Worm (Caenorhabditis elegans): ENCODE results near the gene wrb-1.

The wrb-1 gene

ce11 chrV:1153925-1154324 is 41.9 kb upstream of the wrb-1 start (continued):
- TF ChIP-seq sup-37 (GFP tag; optimal IDR thresholded peaks at IDR 0.05) = no peak
- peak; percentile 74 for TF ChIP-seq nhr-47 (tag; optimal IDR thresholded peaks at IDR 0.05)
- TF ChIP-seq irx-1 (tag; optimal IDR thresholded peaks at IDR 0.05) = no peak
- no peak for TF ChIP-seq nhr-12 (tag; optimal IDR thresholded peaks at IDR 0.05)
- no peak for TF ChIP-seq nhr-90 (tag; optimal IDR thresholded peaks at IDR 0.05; ENCODE audit: poor library complexity)
- TF ChIP-seq efl-1 (optimal IDR thresholded peaks at IDR 0.05) = peak; percentile 8 to 14
- peak in 1 of 2 experiments; percentile 67 for TF ChIP-seq efl-1 (GFP tag; optimal IDR thresholded peaks at IDR 0.05 in 1 of 2)
- TF ChIP-seq dsc-1 (tag; optimal IDR thresholded peaks at IDR 0.05) = peak; percentile 69
- TF ChIP-seq nhr-11 (tag; optimal IDR thresholded peaks at IDR 0.05) = no peak
- TF ChIP-seq unc-62 (GFP tag; optimal IDR thresholded peaks at IDR 0.05) = no peak
- TF ChIP-seq elt-2 (tag; optimal IDR thresholded peaks at IDR 0.05) = no peak
- TF ChIP-seq tlp-1 (tag; optimal IDR thresholded peaks at IDR 0.05) = no peak
- no peak for TF ChIP-seq nhr-237 (tag; optimal IDR thresholded peaks at IDR 0.05)
- TF ChIP-seq lir-3 (tag; optimal IDR thresholded peaks at IDR 0.05; ENCODE audit: poor library complexity) = no peak
- no peak for TF ChIP-seq nhr-85 (tag)
- no peak for TF ChIP-seq fos-1 (tag; optimal IDR thresholded peaks at IDR 0.05)
- TF ChIP-seq lin-14 (GFP tag; optimal IDR thresholded peaks at IDR 0.05) = peak; percentile 92
- TF ChIP-seq nhr-19 (GFP tag; conservative IDR thresholded peaks at IDR 0.05) = peak; percentile 28; the same call in 1 of the 2 replicates
- TF ChIP-seq nhr-28 (tag; optimal IDR thresholded peaks at IDR 0.05) = no peak
- no peak for TF ChIP-seq nhr-84 (tag; optimal IDR thresholded peaks at IDR 0.05)
- peak; percentile 75 for TF ChIP-seq nhr-71 (tag; optimal IDR thresholded peaks at IDR 0.05)
- TF ChIP-seq ceh-8 (GFP tag; optimal IDR thresholded peaks at IDR 0.05) = peak; percentile 17
- TF ChIP-seq alr-1 (tag; optimal IDR thresholded peaks at IDR 0.05; ENCODE audit: borderline replicate concordance) = no peak
- no peak for TF ChIP-seq fkh-10 (GFP tag; optimal IDR thresholded peaks at IDR 0.05)
- TF ChIP-seq xbp-1 (tag; optimal IDR thresholded peaks at IDR 0.05) = peak; percentile 50
- no peak for TF ChIP-seq unc-30 (tag; optimal IDR thresholded peaks at IDR 0.05)
- TF ChIP-seq zip-4 (GFP tag; optimal IDR thresholded peaks at IDR 0.05) = peak; percentile 2
- peak; percentile 10; the same call in 1 of the 2 replicates for TF ChIP-seq isw-1 (GFP tag; IDR thresholded peaks at IDR 0.05)
- TF ChIP-seq ceh-63 (GFP tag; optimal IDR thresholded peaks at IDR 0.05) = no peak
- no peak for TF ChIP-seq lin-39 (tag; optimal IDR thresholded peaks at IDR 0.05)
- TF ChIP-seq fkh-8 (tag; optimal IDR thresholded peaks at IDR 0.05) = peak; percentile 91

- no peak for TF ChIP-seq aha-1 (tag; optimal IDR thresholded peaks at IDR 0.05)
- TF ChIP-seq ceh-63 (GFP tag; optimal IDR thresholded peaks at IDR 0.05) = no peak
- TF ChIP-seq fkh-4 (tag; optimal IDR thresholded peaks at IDR 0.05; ENCODE audit: borderline replicate concordance) = no peak
- TF ChIP-seq lir-3 (tag; optimal IDR thresholded peaks at IDR 0.05; ENCODE audit: poor library complexity) = no peak
- no peak for TF ChIP-seq nhr-47 (tag; optimal IDR thresholded peaks at IDR 0.05)
- TF ChIP-seq pax-3 (tag; optimal IDR thresholded peaks at IDR 0.05) = no peak
- no peak for TF ChIP-seq nhr-28 (tag; optimal IDR thresholded peaks at IDR 0.05)
- TF ChIP-seq nhr-90 (tag; optimal IDR thresholded peaks at IDR 0.05; ENCODE audit: poor library complexity) = no peak
- TF ChIP-seq nhr-85 (tag) = peak; percentile 71
- TF ChIP-seq elt-2 (tag; optimal IDR thresholded peaks at IDR 0.05) = no peak
- TF ChIP-seq lin-14 (GFP tag; optimal IDR thresholded peaks at IDR 0.05) = peak; percentile 88
- no peak for TF ChIP-seq skn-1 (tag; optimal IDR thresholded peaks at IDR 0.05)
- TF ChIP-seq sup-37 (GFP tag; optimal IDR thresholded peaks at IDR 0.05) = no peak
- TF ChIP-seq lin-13 (GFP tag; optimal IDR thresholded peaks at IDR 0.05) = no peak
- TF ChIP-seq ces-1 (GFP tag; optimal IDR thresholded peaks at IDR 0.05) = peak; percentile 65
- no peak for TF ChIP-seq nhr-19 (GFP tag; conservative IDR thresholded peaks at IDR 0.05)
- no peak for TF ChIP-seq efl-1 (optimal IDR thresholded peaks at IDR 0.05)
- TF ChIP-seq efl-1 (GFP tag; optimal IDR thresholded peaks at IDR 0.05 in 1 of 2) = peak in 1 of 2 experiments; percentile 8
- TF ChIP-seq snpc-4 (tag; optimal IDR thresholded peaks at IDR 0.05) = no peak
- peak; percentile 27 for TF ChIP-seq ceh-8 (GFP tag; optimal IDR thresholded peaks at IDR 0.05)
- no peak for TF ChIP-seq nhr-20 (tag; optimal IDR thresholded peaks at IDR 0.05)
- TF ChIP-seq elt-3 (tag; optimal IDR thresholded peaks at IDR 0.05) = no peak
- peak; percentile 25 for TF ChIP-seq blmp-1 (tag; optimal IDR thresholded peaks at IDR 0.05)
- TF ChIP-seq snu-23 (GFP tag; optimal IDR thresholded peaks at IDR 0.05) = peak; percentile 10
- TF ChIP-seq fkh-10 (GFP tag; optimal IDR thresholded peaks at IDR 0.05) = peak; percentile 46
- peak; percentile 3 for TF ChIP-seq nhr-71 (tag; optimal IDR thresholded peaks at IDR 0.05)
- no peak for TF ChIP-seq ztf-11 (tag; optimal IDR thresholded peaks at IDR 0.05)
- peak; percentile 19 for TF ChIP-seq aly-2 (tag; optimal IDR thresholded peaks at IDR 0.05)
- TF ChIP-seq unc-30 (tag; optimal IDR thresholded peaks at IDR 0.05) = no peak
Observed at ce11 chrV:1154472-1155278, 41.2 kb upstream of the wrb-1 start.
